Fruit fly (Drosophila melanogaster) whole organism, larva: ENCODE measurements around the gene Ir67c.

Experiments
- noc ChIP-seq: fragments of 200-800 bp; sonication (Bioruptor generic); optimal IDR thresholded peaks from 3 replicates; lab custom pipeline; 2019; ENCODE audit warnings: missing biosample characterization, mild to moderate bottlenecking, missing genetic modification characterization, moderate library complexity

The Ir67c gene

DNA sequence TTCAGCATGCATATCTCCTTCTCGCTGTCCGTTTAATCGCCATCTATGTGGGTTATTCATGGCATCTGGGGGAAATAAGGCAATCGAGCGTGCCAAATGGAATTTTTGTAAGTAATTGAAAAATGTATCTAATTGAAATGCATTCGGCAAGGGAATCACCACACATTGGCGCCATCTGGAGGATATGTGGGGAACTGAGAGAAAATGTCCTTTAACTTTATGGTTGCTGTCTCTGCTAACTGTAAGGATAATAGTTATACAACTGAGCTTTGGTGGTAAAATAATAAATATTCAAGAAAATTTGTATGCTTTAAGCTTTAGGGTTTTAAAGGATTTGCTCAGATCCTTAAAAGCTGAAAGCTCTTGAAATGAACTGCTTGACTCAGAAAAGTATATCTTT is 6.6 kb downstream of the Ir67c start:
- no peak for TF ChIP-seq noc (tag; lab: Kevin White, UChicago)

DNA sequence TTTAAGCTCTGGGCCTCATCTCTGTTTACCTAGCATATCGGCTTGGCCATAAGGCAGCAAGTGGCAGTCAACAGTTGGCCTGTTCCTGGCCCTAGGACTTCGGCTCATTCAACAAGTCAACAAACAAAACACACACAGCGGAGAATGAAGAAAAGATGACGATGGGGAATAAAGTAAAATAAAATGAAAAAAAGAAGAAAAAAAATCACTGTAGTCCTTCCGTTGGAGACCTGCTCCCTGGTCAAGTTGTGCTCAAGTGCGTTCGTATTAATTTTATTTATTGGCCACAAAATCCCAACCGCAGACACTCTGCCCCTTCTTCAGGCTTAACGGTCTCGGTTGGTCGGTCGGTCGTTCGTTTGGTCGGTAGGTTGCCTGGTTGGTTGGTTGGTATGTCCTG is 15.5 kb downstream of the Ir67c start:
- no peak for TF ChIP-seq noc (tag; lab: Kevin White, UChicago)

DNA sequence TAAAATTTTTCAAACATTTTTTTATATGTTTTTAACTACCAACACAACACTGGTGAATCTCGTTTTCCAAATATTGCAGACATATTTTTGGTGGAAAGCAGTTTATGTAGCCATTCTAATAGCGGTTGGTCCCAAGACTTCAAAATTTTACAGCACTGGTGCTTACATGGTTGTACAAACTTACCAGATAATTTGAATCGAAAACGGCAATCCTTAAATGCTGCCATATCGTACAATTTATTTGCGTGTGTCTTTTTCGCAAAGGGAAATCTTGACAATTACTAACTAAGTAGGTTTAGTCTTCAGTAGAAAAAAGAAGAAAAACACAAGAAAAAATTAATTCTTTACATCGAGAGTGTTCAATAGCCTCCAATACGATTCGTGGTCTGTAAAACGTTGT is 21.4 kb downstream of the Ir67c start, which contains the start of gene CG12362:
CG12362 (plus strand) TSS at position 301 of the 400 bp plus-strand sequence.
- TF ChIP-seq noc (tag; lab: Kevin White, UChicago) = no peak

DNA sequence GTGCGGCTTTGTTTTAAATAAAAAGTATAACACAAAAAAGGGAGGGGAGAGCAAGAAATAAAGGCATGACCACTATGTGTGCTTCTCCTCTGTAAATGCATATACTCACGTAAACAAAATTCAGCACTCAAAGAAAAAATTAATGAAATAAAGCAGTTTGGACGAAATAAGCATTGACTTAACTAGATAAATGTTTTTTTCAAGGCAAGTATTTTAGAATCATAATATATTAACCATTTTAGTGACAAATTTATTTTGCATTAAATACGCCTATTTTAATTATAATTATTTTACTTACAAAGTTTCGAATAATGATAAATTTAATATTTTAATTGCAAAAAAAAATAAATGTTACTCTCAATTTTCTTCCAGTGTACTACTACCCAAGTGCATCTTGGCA is 22.3 kb downstream of the Ir67c start:
- TF ChIP-seq noc (tag; lab: Kevin White, UChicago) = no peak

DNA sequence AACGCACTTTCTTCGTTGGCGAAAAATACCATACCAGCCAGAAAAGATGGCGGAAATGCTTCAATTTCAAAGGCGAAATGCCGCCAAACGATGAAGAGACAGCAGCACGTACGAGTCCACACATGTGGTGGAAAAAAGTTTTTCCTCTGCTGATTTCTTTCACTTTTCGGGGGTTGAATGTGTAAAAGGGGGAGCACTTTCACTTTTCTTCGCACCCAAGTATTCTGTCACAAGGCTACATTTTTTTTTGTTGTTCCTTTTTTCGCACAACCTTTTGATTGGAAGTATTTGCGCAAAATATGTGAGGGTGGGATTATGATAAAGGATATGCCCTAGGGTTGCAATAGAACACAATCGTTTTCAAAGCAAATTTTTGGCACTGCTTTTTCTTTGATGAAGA is 24.4 kb downstream of the Ir67c start:
- TF ChIP-seq noc (tag; lab: Kevin White, UChicago) = no peak

DNA sequence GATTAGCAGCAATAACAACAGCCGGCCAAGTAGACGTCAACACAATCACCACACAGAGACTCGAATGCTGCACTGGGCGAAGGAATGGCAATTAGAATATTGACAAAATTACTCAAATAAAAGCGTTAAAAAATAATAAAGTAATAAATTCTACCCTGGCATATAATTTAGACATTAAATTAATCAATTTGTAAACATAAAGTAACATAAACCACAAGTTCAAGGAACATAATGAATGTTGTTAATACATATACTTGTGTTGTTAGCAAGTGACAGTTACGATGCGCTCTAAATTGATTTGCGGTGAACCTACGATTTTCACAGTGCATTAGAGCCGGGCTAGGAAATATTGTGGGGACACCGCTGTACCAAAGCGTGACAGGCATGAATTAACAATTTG is 26.2 kb downstream of the Ir67c start:
- TF ChIP-seq noc (tag; lab: Kevin White, UChicago) = no peak

DNA sequence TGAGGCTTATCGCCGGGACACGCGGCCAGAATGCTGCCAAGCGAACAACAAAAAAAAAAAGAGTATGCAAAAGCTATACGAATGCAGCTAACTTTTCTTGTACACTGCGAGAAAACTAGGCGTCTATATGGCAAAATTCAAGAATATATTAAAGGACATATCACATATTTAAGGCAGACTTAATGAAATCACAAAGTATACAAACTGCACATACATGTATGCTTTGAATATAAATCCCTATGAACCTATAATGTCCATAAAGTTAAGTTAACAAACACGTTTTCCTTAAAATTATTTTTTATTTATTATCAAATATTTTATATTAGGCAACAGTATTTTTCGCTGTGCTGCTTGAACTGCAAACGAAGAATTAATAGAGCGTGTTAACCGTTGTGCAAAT is 35.2 kb downstream of the Ir67c start:
- TF ChIP-seq noc (tag; lab: Kevin White, UChicago) = no peak

DNA sequence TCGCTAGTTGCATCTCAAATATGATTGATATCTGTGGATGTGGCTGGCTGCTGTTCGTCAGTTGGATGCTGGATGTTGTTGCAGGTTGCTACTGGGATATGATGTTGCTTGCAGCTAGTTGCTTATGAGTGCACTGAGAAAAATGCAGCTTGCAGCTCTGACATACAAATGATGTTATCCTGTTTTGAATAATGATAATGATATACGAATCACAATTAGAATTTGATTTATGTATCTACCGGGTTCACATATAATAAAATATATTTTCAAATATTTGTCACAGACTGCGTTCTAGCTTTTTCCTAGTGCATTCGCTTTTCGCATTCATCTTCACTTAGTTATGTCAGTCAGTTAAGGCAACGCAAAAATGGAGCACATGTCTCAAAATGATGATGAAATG is 37.4 kb downstream of the Ir67c start:
- TF ChIP-seq noc (tag; lab: Kevin White, UChicago) = no peak

DNA sequence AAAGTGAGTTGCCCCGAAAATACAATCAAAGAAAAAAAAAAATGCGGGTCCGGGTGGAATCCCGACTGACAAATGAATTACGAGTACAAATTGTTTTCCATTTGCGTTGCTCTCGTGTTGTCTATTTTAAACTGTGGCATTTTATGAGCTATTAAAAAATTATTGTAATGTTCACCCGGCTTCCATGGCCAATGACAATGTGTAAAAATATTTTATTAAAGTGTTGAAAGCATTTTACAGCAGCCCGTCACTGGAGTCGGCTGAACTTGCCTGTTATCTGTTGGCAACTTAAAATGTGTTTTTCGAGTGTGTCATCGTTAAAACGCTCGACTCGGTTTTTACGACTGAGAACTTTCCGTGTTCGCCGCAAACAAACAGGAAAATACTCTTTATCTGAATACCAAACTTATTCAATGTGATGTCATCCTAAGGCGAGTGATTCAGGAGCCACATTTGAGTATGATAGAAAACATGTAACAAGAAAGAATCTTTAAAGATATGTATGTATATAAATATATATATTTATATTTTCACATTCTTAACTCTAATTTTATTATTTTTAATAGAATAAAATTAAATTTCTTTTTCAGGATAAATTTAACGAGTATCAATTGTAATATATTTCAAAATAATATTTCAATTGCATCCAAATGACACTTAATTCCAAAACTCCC is 41.2 kb downstream of the Ir67c start:
- TF ChIP-seq noc (tag; lab: Kevin White, UChicago) = no peak

DNA sequence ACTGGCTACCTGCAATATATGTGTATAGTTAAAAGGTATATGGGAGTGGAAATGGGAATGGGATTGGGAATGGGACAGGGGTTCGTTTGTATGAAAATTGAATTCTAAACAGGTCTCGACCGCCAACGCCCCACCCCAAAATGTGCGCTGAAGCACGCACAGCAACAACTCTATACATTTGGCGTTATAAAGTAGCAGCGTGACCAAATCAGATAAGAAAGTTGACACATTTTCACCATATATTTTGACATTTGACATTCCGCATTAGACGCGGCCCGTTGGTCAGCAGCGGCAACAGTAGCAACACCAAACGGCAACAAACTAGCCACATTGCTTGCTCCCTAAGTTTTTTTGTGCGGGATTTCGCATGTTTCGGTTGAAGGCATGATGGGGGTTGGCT is 41.9 kb downstream of the Ir67c start:
- TF ChIP-seq noc (tag; lab: Kevin White, UChicago) = no peak

DNA sequence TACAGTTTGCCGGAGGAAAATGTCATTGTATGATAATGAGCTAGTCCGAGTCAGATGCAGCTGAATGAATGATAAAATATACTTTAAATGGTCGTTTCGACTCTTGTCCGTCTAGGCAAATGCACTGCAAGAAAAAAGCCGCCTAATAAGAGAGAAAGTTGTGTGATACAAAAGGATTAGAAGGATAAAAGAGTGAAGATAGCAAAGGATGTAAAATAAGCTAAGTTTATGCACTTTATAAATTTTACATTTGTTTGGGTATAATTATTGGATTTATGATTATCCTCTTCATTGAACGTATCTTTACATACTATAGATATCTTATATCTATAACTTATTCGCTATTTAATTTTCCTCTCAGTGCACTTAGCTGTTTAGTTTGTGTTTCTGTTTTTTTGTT is 43.0 kb downstream of the Ir67c start:
- no peak for TF ChIP-seq noc (tag; lab: Kevin White, UChicago)

DNA sequence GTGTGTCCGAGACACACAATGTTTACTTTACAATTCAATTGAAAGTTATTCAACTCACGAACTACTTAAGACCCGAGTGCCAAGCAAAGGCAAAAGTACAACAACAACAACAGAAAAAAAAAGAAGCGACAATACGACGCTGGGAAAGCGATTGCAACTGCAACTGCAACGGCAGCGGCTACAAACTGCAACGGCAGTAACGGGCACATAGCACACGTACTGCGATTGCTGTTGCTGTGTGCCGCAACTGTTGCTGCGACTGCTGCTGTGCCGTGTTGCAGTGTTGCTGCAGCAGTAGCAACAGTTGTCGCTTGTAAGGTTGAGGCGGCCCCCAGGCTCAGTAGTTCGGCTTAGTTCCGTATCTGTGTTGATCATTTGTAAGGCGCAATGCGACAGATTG is 44.0 kb downstream of the Ir67c start:
- no peak for TF ChIP-seq noc (tag; lab: Kevin White, UChicago)

DNA sequence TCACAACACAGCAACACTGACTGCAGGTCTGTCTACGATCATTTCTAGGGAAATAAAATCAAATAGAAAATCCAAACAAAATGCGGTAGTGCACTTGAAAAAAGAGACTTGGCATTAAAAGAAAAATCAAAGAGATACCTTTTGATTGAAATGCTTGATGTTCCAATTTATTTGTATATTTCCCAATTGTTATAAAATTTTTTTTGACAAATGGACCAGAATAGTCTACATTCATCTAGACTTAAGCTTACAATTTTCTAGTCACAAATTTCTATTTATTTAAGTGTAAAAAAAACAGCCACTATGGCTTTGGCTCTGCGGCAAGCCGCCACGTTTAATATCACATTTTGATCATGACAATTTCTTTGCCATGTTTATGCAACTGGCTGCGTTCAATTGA is 44.8 kb downstream of the Ir67c start:
- TF ChIP-seq noc (tag; lab: Kevin White, UChicago) = no peak

DNA sequence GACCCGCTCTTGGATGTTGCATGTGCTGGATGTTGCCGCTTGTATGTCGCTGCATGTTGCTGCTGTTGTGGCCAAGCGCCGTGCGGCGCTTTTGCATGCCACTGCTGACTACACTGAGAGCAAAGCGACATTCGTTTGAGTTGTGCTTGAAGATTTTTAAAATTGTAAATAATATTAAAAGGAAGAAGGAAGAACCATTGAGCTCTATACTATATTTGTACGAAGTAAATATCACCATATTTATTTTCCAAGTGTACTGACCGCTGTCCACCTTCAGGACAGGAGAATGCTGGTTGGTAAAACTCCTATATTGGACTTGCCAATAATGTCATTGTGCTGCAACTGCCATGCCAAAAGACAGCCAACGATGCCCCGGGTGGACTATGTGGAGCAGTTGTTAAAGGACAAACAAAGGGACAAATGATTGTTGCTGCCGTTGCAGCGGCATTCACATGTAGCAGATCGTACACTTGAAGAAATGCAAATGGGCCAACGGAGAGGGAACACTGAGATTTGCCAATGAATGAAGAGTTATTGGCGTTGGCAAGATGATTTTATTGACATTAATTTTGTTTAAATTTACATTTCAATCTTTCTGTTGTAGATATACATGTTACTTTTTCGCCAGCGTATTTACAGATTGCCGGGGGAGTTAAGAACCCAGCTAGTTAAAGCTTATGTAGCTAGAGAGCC is 46.5 kb downstream of the Ir67c start:
- TF ChIP-seq noc (tag; lab: Kevin White, UChicago) = no peak

DNA sequence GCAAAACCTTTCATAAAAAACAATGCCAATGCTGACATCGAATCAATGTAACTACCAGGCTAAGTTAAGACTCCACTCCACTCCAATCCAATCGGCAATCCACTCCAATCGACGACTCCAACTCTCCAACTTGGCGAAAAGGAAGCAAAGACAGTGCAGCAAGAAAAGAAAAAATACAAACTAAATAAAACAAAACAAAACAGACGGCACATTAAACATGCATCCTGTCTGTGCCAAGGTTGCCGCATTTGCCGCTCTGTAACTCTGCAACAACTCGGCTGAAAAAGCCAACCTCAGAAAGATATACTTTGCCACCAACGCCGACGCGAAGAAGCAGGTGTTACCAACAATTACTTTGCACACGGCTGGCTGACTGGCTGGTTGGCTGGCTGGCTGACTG is 47.3 kb downstream of the Ir67c start:
- TF ChIP-seq noc (tag; lab: Kevin White, UChicago) = no peak

DNA sequence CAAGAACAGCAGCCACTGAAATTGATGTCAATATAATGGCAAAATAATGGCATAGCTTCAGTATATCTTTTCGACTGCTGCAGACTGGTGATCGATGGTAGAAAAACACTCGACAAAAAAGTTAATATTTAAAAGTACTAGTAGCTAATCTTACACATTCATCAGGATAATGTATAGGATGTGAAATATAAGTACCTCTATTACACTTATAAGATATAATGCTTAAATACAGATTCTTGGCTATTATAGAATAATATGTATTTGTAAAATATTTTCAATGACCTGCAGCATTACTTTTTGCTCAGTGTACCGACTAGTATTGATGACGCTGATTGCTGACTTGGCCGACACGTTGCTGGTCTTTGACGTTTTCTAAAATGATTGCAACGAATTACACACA is 47.7 kb downstream of the Ir67c start:
- no peak for TF ChIP-seq noc (tag; lab: Kevin White, UChicago)
